Fruit fly (Drosophila melanogaster) whole organism, embryonic: Measurements from ENCODE around the gene CG31743.

Experiments used
- ATbp ChIP-seq: fragments of 200-800 bp; sonication (Bioruptor generic); optimal IDR thresholded peaks from 2 replicates; lab custom pipeline; 2017; ENCODE audit warnings: missing biosample characterization, mild to moderate bottlenecking, missing genetic modification characterization, missing genetic modification reagents
- BEAF-32 ChIP-seq: fragments of 200-800 bp; sonication (Bioruptor generic); optimal IDR thresholded peaks from 3 replicates; lab custom pipeline; 2017; ENCODE audit warnings: missing biosample characterization, missing genetic modification characterization, mild to moderate bottlenecking, moderate library complexity, missing genetic modification reagents
- CG10543 ChIP-seq: fragments of 200-800 bp; sonication (Bioruptor generic); optimal IDR thresholded peaks from 3 replicates; lab custom pipeline; 2017; ENCODE audit warnings: missing biosample characterization, mild to moderate bottlenecking, missing genetic modification characterization, moderate library complexity
- CG10979 ChIP-seq: fragments of 200-800 bp; sonication (Bioruptor generic); optimal IDR thresholded peaks from 2 replicates; lab custom pipeline; 2018; ENCODE audit warnings: missing biosample characterization, mild to moderate bottlenecking, missing genetic modification characterization, moderate library complexity
- CG12071 ChIP-seq: fragments of 200-800 bp; sonication (Bioruptor generic); optimal IDR thresholded peaks from 3 replicates; lab custom pipeline; 2018; ENCODE audit warnings: missing biosample characterization, mild to moderate bottlenecking, missing genetic modification characterization
- CG12299 ChIP-seq: fragments of 200-800 bp; sonication (Bioruptor generic); optimal IDR thresholded peaks from 2 replicates; lab custom pipeline; 2018; ENCODE audit warnings: missing biosample characterization, mild to moderate bottlenecking, missing genetic modification characterization
- CG12391 ChIP-seq: fragments of 200-800 bp; sonication (Bioruptor generic); optimal IDR thresholded peaks from 3 replicates; lab custom pipeline; 2018; ENCODE audit warnings: missing biosample characterization, mild to moderate bottlenecking, missing genetic modification characterization, moderate library complexity
- CG14710 ChIP-seq: fragments of 200-800 bp; sonication (Bioruptor generic); optimal IDR thresholded peaks from 3 replicates; lab custom pipeline; 2019; ENCODE audit warnings: missing biosample characterization, mild to moderate bottlenecking, missing genetic modification characterization, moderate library complexity
- CG14965 ChIP-seq: fragments of 200-800 bp; sonication (Bioruptor generic); optimal IDR thresholded peaks from 2 replicates; lab custom pipeline; 2016; ENCODE audit warnings: missing biosample characterization, missing genetic modification characterization, borderline replicate concordance
- CG1647 ChIP-seq: fragments of 200-800 bp; sonication (Bioruptor generic); optimal IDR thresholded peaks from 3 replicates; lab custom pipeline; 2016; ENCODE audit warnings: missing biosample characterization, missing genetic modification characterization
- CG30020 ChIP-seq: fragments of 200-800 bp; optimal IDR thresholded peaks from 2 replicates; lab custom pipeline; 2019; ENCODE audit warnings: missing biosample characterization, mild to moderate bottlenecking, missing genetic modification characterization, moderate library complexity
- CG31365 ChIP-seq: fragments of 200-800 bp; sonication (Bioruptor generic); optimal IDR thresholded peaks from 2 replicates; lab custom pipeline; 2018; ENCODE audit warnings: missing biosample characterization, mild to moderate bottlenecking, missing genetic modification characterization
- CG31441 ChIP-seq: fragments of 200-800 bp; sonication (Bioruptor generic); IDR thresholded peaks from 2 replicates; pipeline ENCODE4 v1.3.6; 2022; ENCODE audit warnings: missing biosample characterization, missing genetic modification characterization
- CG33557 ChIP-seq: fragments of 200-800 bp; sonication (Bioruptor generic); optimal IDR thresholded peaks from 2 replicates; lab custom pipeline; 2019; ENCODE audit warnings: missing biosample characterization, mild to moderate bottlenecking, missing genetic modification characterization, moderate library complexity
- CG3838 ChIP-seq: fragments of 200-800 bp; sonication (Bioruptor generic); optimal IDR thresholded peaks from 3 replicates; lab custom pipeline; 2016; ENCODE audit warnings: missing biosample characterization, missing genetic modification characterization
- CG3847 ChIP-seq: fragments of 200-800 bp; sonication (Bioruptor generic); IDR thresholded peaks from 2 replicates; pipeline ENCODE4 v1.3.6; 2022; ENCODE audit warnings: missing biosample characterization, missing genetic modification characterization
- CG5180 ChIP-seq: fragments of 200-800 bp; sonication (Bioruptor generic); optimal IDR thresholded peaks from 3 replicates; lab custom pipeline; 2017; ENCODE audit warnings: missing biosample characterization, missing genetic modification characterization, mild to moderate bottlenecking, moderate library complexity, missing genetic modification reagents
- CG6854 ChIP-seq: fragments of 200-800 bp; sonication (Bioruptor generic); optimal IDR thresholded peaks from 3 replicates; lab custom pipeline; 2017; ENCODE audit warnings: missing biosample characterization, mild to moderate bottlenecking, missing genetic modification characterization
- CG7963 ChIP-seq: fragments of 200-800 bp; sonication (Bioruptor generic); IDR thresholded peaks from 3 replicates; pipeline ENCODE4 v1.3.6; 2022; ENCODE audit warnings: missing biosample characterization, missing genetic modification characterization; ENCODE audit not compliant: partially characterized antibody
- CG9609 ChIP-seq: fragments of 200-800 bp; sonication (Bioruptor generic); optimal IDR thresholded peaks from 3 replicates; lab custom pipeline; 2016; ENCODE audit warnings: missing biosample characterization, missing genetic modification characterization
- Dad ChIP-seq: fragments of 200-800 bp; sonication (Bioruptor generic); optimal IDR thresholded peaks from 3 replicates; lab custom pipeline; 2016; ENCODE audit warnings: missing biosample characterization, missing genetic modification characterization
- HLH54F ChIP-seq: fragments of 200-800 bp; sonication (Bioruptor generic); optimal IDR thresholded peaks from 3 replicates; lab custom pipeline; 2016; ENCODE audit warnings: missing biosample characterization, missing genetic modification characterization
- Hr39 ChIP-seq: fragments of >200 bp; optimal IDR thresholded peaks from 2 replicates; lab custom pipeline; 2017
- Hr78 ChIP-seq, 2 experiments: fragments of 200-800 bp in 1 of 2; fragments of >200 bp in 1 of 2; sonication (Bioruptor generic) in 1 of 2; optimal IDR thresholded peaks; 2 replicates each; lab custom pipeline; 2017 to 2019; ENCODE audit warnings: missing biosample characterization in 2 of 2, missing genetic modification characterization in 2 of 2, mild to moderate bottlenecking in 1 of 2, moderate library complexity in 1 of 2
- Meics ChIP-seq: fragments of 200-800 bp; sonication (Bioruptor generic); optimal IDR thresholded peaks from 2 replicates; lab custom pipeline; 2017; ENCODE audit warnings: missing biosample characterization, mild to moderate bottlenecking, missing genetic modification characterization
- Mes4 ChIP-seq: fragments of 200-800 bp; sonication (Bioruptor generic); optimal IDR thresholded peaks from 2 replicates; lab custom pipeline; 2016; ENCODE audit warnings: missing biosample characterization, missing genetic modification characterization
- Nf-YC ChIP-seq: fragments of 200-800 bp; optimal IDR thresholded peaks from 3 replicates; lab custom pipeline; 2019; ENCODE audit warnings: missing biosample characterization, mild to moderate bottlenecking, missing genetic modification characterization, moderate library complexity
- Oaz ChIP-seq: fragments of 200-800 bp; sonication (Bioruptor generic); IDR thresholded peaks from 2 replicates; pipeline ENCODE4 v1.3.6; 2022; ENCODE audit warnings: missing biosample characterization, missing genetic modification characterization
- Poxn ChIP-seq: fragments of 200-800 bp; sonication (Bioruptor generic); IDR thresholded peaks from 2 replicates; pipeline ENCODE4 v1.3.6; 2022; ENCODE audit warnings: missing biosample characterization, missing genetic modification characterization
- TFAM ChIP-seq: fragments of 200-800 bp; sonication (Bioruptor generic); optimal IDR thresholded peaks from 2 replicates; lab custom pipeline; 2017; ENCODE audit warnings: missing biosample characterization, missing genetic modification characterization, inconsistent platforms
- Taf1 ChIP-seq: fragments of 200-800 bp; sonication (Bioruptor generic); IDR thresholded peaks from 2 replicates; pipeline ENCODE4 v1.3.6; 2022; ENCODE audit warnings: missing biosample characterization, missing genetic modification characterization
- bbx ChIP-seq: fragments of 200-800 bp; sonication (Bioruptor generic); IDR thresholded peaks from 2 replicates; pipeline ENCODE4 v1.3.6; 2022; ENCODE audit warnings: missing biosample characterization, missing genetic modification characterization; ENCODE audit not compliant: partially characterized antibody
- cwo ChIP-seq: fragments of 200-800 bp; sonication (Bioruptor generic); optimal IDR thresholded peaks from 3 replicates; lab custom pipeline; 2017; ENCODE audit warnings: missing biosample characterization, missing genetic modification characterization, mild to moderate bottlenecking, moderate library complexity, missing genetic modification reagents
- disco-r ChIP-seq: fragments of 200-800 bp; sonication (Bioruptor generic); optimal IDR thresholded peaks from 2 replicates; lab custom pipeline; 2016; ENCODE audit warnings: missing biosample characterization, missing genetic modification characterization
- fd3F ChIP-seq: fragments of 200-800 bp; sonication (Bioruptor generic); optimal IDR thresholded peaks from 2 replicates; lab custom pipeline; 2018; ENCODE audit warnings: missing biosample characterization, mild to moderate bottlenecking, missing genetic modification characterization, moderate library complexity
- gsb-n ChIP-seq: fragments of 200-800 bp; sonication (Bioruptor generic); optimal IDR thresholded peaks from 3 replicates; lab custom pipeline; 2018; ENCODE audit warnings: missing biosample characterization, mild to moderate bottlenecking, missing genetic modification characterization
- h ChIP-seq: fragments of >200 bp; optimal IDR thresholded peaks from 2 replicates; lab custom pipeline; 2017
- knrl ChIP-seq: fragments of 200-800 bp; sonication (Bioruptor generic); IDR thresholded peaks from 3 replicates; pipeline ENCODE4 v1.3.6; 2022; ENCODE audit warnings: missing biosample characterization, missing genetic modification characterization; ENCODE audit not compliant: partially characterized antibody
- lola ChIP-seq, 3 experiments: fragments of >200 bp in 2 of 3; fragments of 200-800 bp in 1 of 3; sonication (Bioruptor generic) in 1 of 3; optimal IDR thresholded peaks; 2 replicates each; lab custom pipeline; 2017 to 2019; ENCODE audit warnings: missing biosample characterization in 3 of 3, missing genetic modification characterization in 3 of 3, mild to moderate bottlenecking in 1 of 3, moderate library complexity in 1 of 3
- rib ChIP-seq: fragments of 200-800 bp; sonication (Bioruptor generic); IDR thresholded peaks from 2 replicates; pipeline ENCODE4 v1.3.6; 2022; ENCODE audit warnings: missing biosample characterization, missing genetic modification characterization
- sc ChIP-seq, 3 experiments: fragments of >200 bp in 2 of 3; fragments of 200-800 bp in 1 of 3; sonication (Bioruptor generic) in 1 of 3; optimal IDR thresholded peaks; 2 replicates in 2 of 3; 3 replicates in 1 of 3; lab custom pipeline; 2017; ENCODE audit warnings: mild to moderate bottlenecking in 1 of 3, missing biosample characterization in 1 of 3, missing genetic modification characterization in 1 of 3, missing genetic modification reagents in 1 of 3
- slp2 ChIP-seq: fragments of 200-800 bp; sonication (Bioruptor generic); optimal IDR thresholded peaks from 2 replicates; lab custom pipeline; 2016; ENCODE audit warnings: missing biosample characterization, missing genetic modification characterization
- sob ChIP-seq: fragments of 200-800 bp; sonication (Bioruptor generic); IDR thresholded peaks from 2 replicates; pipeline ENCODE4 v1.3.6; 2022; ENCODE audit warnings: missing biosample characterization, missing genetic modification characterization
- tna ChIP-seq: fragments of 200-800 bp; sonication (Bioruptor generic); IDR thresholded peaks from 2 replicates; pipeline ENCODE4 v1.3.6; 2022; ENCODE audit warnings: missing biosample characterization, missing genetic modification characterization; ENCODE audit not compliant: partially characterized antibody
- tx ChIP-seq: fragments of 200-800 bp; sonication (Bioruptor generic); optimal IDR thresholded peaks from 2 replicates; lab custom pipeline; 2016; ENCODE audit warnings: missing biosample characterization, missing genetic modification characterization
- zen2 ChIP-seq: fragments of 200-800 bp; sonication (Bioruptor generic); IDR thresholded peaks from 3 replicates; pipeline ENCODE4 v1.3.6; 2022; ENCODE audit warnings: missing biosample characterization, missing genetic modification characterization; ENCODE audit not compliant: partially characterized antibody
- zfh1 ChIP-seq: fragments of 200-800 bp; sonication (Bioruptor generic); IDR thresholded peaks from 3 replicates; pipeline ENCODE4 v1.3.6; 2022; ENCODE audit warnings: missing biosample characterization, missing genetic modification characterization

Gene CG31743

dm6 chr2L:16887660-16888573 lies 8.6 kb downstream of the CG31743 start, which contains the start of the genes osi and tweek (continued):
- TF ChIP-seq cwo, result peak; percentile 64
- TF ChIP-seq CG12071 (GFP tag; lab: Kevin White, UChicago), result no peak
- TF ChIP-seq tx (GFP tag; lab: Kevin White, UChicago), result peak; percentile 11
- peak; percentile 25 for TF ChIP-seq disco-r (GFP tag; lab: Kevin White, UChicago)
- no peak for TF ChIP-seq Hr78 (GFP tag; optimal IDR thresholded peaks at IDR 0.05; lab: Kevin White, UChicago)
- TF ChIP-seq lola (GFP tag; optimal IDR thresholded peaks at IDR 0.05; lab: Kevin White, UChicago), result peak in 1 of 3 experiments; percentile 78
- peak; percentile 17 for TF ChIP-seq CG3838
- no peak for TF ChIP-seq CG12299 (tag; lab: Kevin White, UChicago)
- peak; percentile 95 for TF ChIP-seq knrl
- no peak for TF ChIP-seq CG14965
- peak; percentile 54 for TF ChIP-seq CG10543 (GFP tag; lab: Kevin White, UChicago)
- no peak for TF ChIP-seq Meics (GFP tag; lab: Kevin White, UChicago)
- no peak for TF ChIP-seq gsb-n
- TF ChIP-seq CG9609 (GFP tag; lab: Kevin White, UChicago), result peak; percentile 55
- TF ChIP-seq TFAM (GFP tag; lab: Kevin White, UChicago), result no peak
- TF ChIP-seq zfh1 (GFP tag; lab: Robert Waterston, UW), result no peak
- TF ChIP-seq sc (optimal IDR thresholded peaks at IDR 0.05; lab: Kevin White, UChicago), result no peak
- TF ChIP-seq sc (GFP tag; optimal IDR thresholded peaks at IDR 0.05; lab: Kevin White, UChicago), result peak; percentile 22
- 0 out of 2 replicates have a peak, but pooled peaks have one; percentile 52 for TF ChIP-seq sob (GFP tag; lab: Robert Waterston, UW)
- peak; percentile 66 for TF ChIP-seq tna
- TF ChIP-seq fd3F (GFP tag; lab: Kevin White, UChicago), result peak; percentile 12
- peak; percentile 84 for TF ChIP-seq CG7963 (GFP tag; lab: Robert Waterston, UW)
- no peak for TF ChIP-seq CG5180 (GFP tag; lab: Kevin White, UChicago)
- no peak for TF ChIP-seq Taf1
- TF ChIP-seq zen2, result peak; percentile 91
- TF ChIP-seq Mes4 (GFP tag; lab: Kevin White, UChicago), result no peak
- TF ChIP-seq bbx (GFP tag; lab: Robert Waterston, UW), result peak; percentile 90
- TF ChIP-seq BEAF-32 (GFP tag; lab: Kevin White, UChicago), result peak; percentile 94
- TF ChIP-seq CG14710 (tag; lab: Kevin White, UChicago), result peak; percentile 52
- TF ChIP-seq Poxn, result peak; percentile 67
- no peak for TF ChIP-seq CG30020 (tag; lab: Kevin White, UChicago)
- no peak for TF ChIP-seq Nf-YC (tag; lab: Kevin White, UChicago)
- peak; percentile 10 for TF ChIP-seq Dad (GFP tag; lab: Kevin White, UChicago)
- peak; percentile 8 for TF ChIP-seq CG10979 (tag; lab: Kevin White, UChicago)
- TF ChIP-seq ATbp (GFP tag; lab: Kevin White, UChicago), result no peak
- TF ChIP-seq Oaz (GFP tag; lab: Robert Waterston, UW), result 0 out of 2 replicates have a peak, but pooled peaks have one; percentile 21
- peak; percentile 86 for TF ChIP-seq CG12391 (tag; lab: Kevin White, UChicago)
- peak; percentile 63 for TF ChIP-seq HLH54F (GFP tag; lab: Kevin White, UChicago)
- peak; percentile 70 for TF ChIP-seq CG3847
- TF ChIP-seq CG31441 (GFP tag; lab: Robert Waterston, UW), result no peak; the same call in 1 of the 2 replicates
- TF ChIP-seq Hr39, result no peak
- peak; percentile 10 for TF ChIP-seq CG1647
- no peak for TF ChIP-seq CG31365 (tag; lab: Kevin White, UChicago)
- TF ChIP-seq CG6854, result no peak
- TF ChIP-seq h (lab: Kevin White, UChicago), result no peak
- TF ChIP-seq rib (GFP tag; lab: Robert Waterston, UW), result no peak
- TF ChIP-seq CG33557 (GFP tag; lab: Kevin White, UChicago), result peak; percentile 26
- no peak for TF ChIP-seq slp2 (GFP tag; lab: Kevin White, UChicago)
